Worm (Caenorhabditis elegans) whole organism, L2 larva: ENCODE data around the gene ufm-1.

ENCODE experiments used
- C34F6.9 ChIP-seq: fragments of 150-350 bp; optimal IDR thresholded peaks from 2 replicates; lab custom pipeline; 2014; ENCODE audit warnings: missing biosample characterization, missing genetic modification characterization
- F13H6.1 ChIP-seq: sonication (generic microtip); optimal IDR thresholded peaks from 2 replicates; lab custom pipeline; 2016; ENCODE audit warnings: missing genetic modification characterization, missing compliant biosample characterization
- R02D3.7 ChIP-seq: fragments of 150-350 bp; optimal IDR thresholded peaks from 2 replicates; lab custom pipeline; 2014; ENCODE audit warnings: missing biosample characterization, missing genetic modification characterization
- Y55F3AM.14 ChIP-seq: fragments of 200-800 bp; sonication (Bioruptor generic); optimal IDR thresholded peaks from 2 replicates; lab custom pipeline; 2018; ENCODE audit warnings: mild to moderate bottlenecking, missing genetic modification characterization, missing compliant biosample characterization
- ZK546.5 ChIP-seq: sonication (generic microtip); optimal IDR thresholded peaks from 2 replicates; lab custom pipeline; 2017; ENCODE audit warnings: missing biosample characterization, missing genetic modification characterization
- alr-1 ChIP-seq: fragments of 150-350 bp; optimal IDR thresholded peaks from 2 replicates; lab custom pipeline; 2014; ENCODE audit warnings: missing biosample characterization, missing genetic modification characterization
- aly-2 ChIP-seq: fragments of 150-350 bp; optimal IDR thresholded peaks from 2 replicates; lab custom pipeline; 2014; ENCODE audit warnings: missing biosample characterization, missing genetic modification characterization
- ama-1 ChIP-seq: fragments of 150-350 bp; optimal IDR thresholded peaks from 2 replicates; lab custom pipeline; 2018; ENCODE audit warnings: inconsistent platforms
- blmp-1 ChIP-seq: sonication (generic microtip); optimal IDR thresholded peaks from 2 replicates; lab custom pipeline; 2017; ENCODE audit warnings: missing genetic modification characterization, mild to moderate bottlenecking, missing compliant biosample characterization, antibody characterized with exemption, moderate library complexity; ENCODE audit not compliant: insufficient read depth
- ceh-16 ChIP-seq: fragments of 150-350 bp; optimal IDR thresholded peaks from 2 replicates; lab custom pipeline; 2014; ENCODE audit warnings: missing biosample characterization, missing genetic modification characterization
- ceh-82 ChIP-seq: fragments of 150-350 bp; optimal IDR thresholded peaks from 2 replicates; lab custom pipeline; 2014; ENCODE audit warnings: missing biosample characterization, missing genetic modification characterization
- crh-2 ChIP-seq: sonication (generic microtip); optimal IDR thresholded peaks from 2 replicates; lab custom pipeline; 2017; ENCODE audit warnings: missing biosample characterization, missing genetic modification characterization
- dmd-4 ChIP-seq: sonication (generic microtip); optimal IDR thresholded peaks from 2 replicates; lab custom pipeline; 2017; ENCODE audit warnings: missing biosample characterization, missing genetic modification characterization
- egl-27 ChIP-seq: sonication (generic microtip); optimal IDR thresholded peaks from 3 replicates; lab custom pipeline; 2017; ENCODE audit warnings: missing biosample characterization, missing genetic modification reagents, missing genetic modification characterization
- elt-1 ChIP-seq: fragments of 150-350 bp; optimal IDR thresholded peaks from 2 replicates; lab custom pipeline; 2014; ENCODE audit warnings: missing biosample characterization, missing genetic modification characterization
- elt-3 ChIP-seq: sonication (generic microtip); optimal IDR thresholded peaks from 2 replicates; lab custom pipeline; 2017; ENCODE audit warnings: missing biosample characterization, missing genetic modification characterization
- fos-1 ChIP-seq: fragments of 150-350 bp; optimal IDR thresholded peaks from 2 replicates; lab custom pipeline; 2014; ENCODE audit warnings: missing biosample characterization, missing genetic modification characterization
- gmeb-1 ChIP-seq: fragments of 150-350 bp; optimal IDR thresholded peaks from 2 replicates; lab custom pipeline; 2014; ENCODE audit warnings: missing biosample characterization, missing genetic modification characterization
- lin-11 ChIP-seq: fragments of 150-350 bp; sonication (generic microtip); optimal IDR thresholded peaks from 2 replicates; lab custom pipeline; 2014; ENCODE audit warnings: missing biosample characterization, missing genetic modification characterization, inconsistent platforms, mixed read lengths
- lin-13 ChIP-seq: fragments of 150-350 bp; optimal IDR thresholded peaks from 2 replicates; lab custom pipeline; 2014; ENCODE audit warnings: missing biosample characterization, missing genetic modification reagents, missing genetic modification characterization
- lin-39 ChIP-seq: fragments of 150-350 bp; optimal IDR thresholded peaks from 2 replicates; lab custom pipeline; 2014; ENCODE audit warnings: missing biosample characterization, missing genetic modification reagents, missing genetic modification characterization
- lsy-2 ChIP-seq, 2 experiments: fragments of 150-350 bp in 1 of 2; sonication (generic microtip) in 1 of 2; optimal IDR thresholded peaks; 2 replicates each; lab custom pipeline; 2014 to 2017; ENCODE audit warnings: missing biosample characterization in 2 of 2, missing genetic modification characterization in 2 of 2
- mab-5 ChIP-seq: fragments of 150-350 bp; optimal IDR thresholded peaks from 2 replicates; lab custom pipeline; 2014; ENCODE audit warnings: missing biosample characterization, missing genetic modification characterization
- mbf-1 ChIP-seq: sonication (generic microtip); optimal IDR thresholded peaks from 2 replicates; lab custom pipeline; 2017; ENCODE audit warnings: missing biosample characterization, missing genetic modification characterization
- mdl-1 ChIP-seq, 2 experiments: fragments of 150-350 bp in 1 of 2; sonication (generic microtip) in 1 of 2; optimal IDR thresholded peaks; 2 replicates each; lab custom pipeline; 2017; ENCODE audit warnings: missing biosample characterization in 2 of 2, missing genetic modification characterization in 2 of 2
- nhr-10 ChIP-seq: sonication (generic microtip); optimal IDR thresholded peaks from 2 replicates; lab custom pipeline; 2017; ENCODE audit warnings: missing biosample characterization, missing genetic modification characterization
- nhr-11 ChIP-seq: fragments of 150-350 bp; optimal IDR thresholded peaks from 2 replicates; lab custom pipeline; 2014; ENCODE audit warnings: missing biosample characterization, missing genetic modification characterization
- nhr-12 ChIP-seq: fragments of 150-350 bp; optimal IDR thresholded peaks from 2 replicates; lab custom pipeline; 2014; ENCODE audit warnings: missing biosample characterization, missing genetic modification characterization
- nhr-129 ChIP-seq: fragments of 150-350 bp; optimal IDR thresholded peaks from 2 replicates; lab custom pipeline; 2014; ENCODE audit warnings: missing biosample characterization, missing genetic modification characterization
- nhr-21 ChIP-seq: fragments of 150-350 bp; optimal IDR thresholded peaks from 2 replicates; lab custom pipeline; 2014; ENCODE audit warnings: missing biosample characterization, missing genetic modification characterization
- nhr-23 ChIP-seq: fragments of 150-350 bp; optimal IDR thresholded peaks from 2 replicates; lab custom pipeline; 2014; ENCODE audit warnings: missing biosample characterization, missing genetic modification reagents, missing genetic modification characterization
- nhr-237 ChIP-seq: fragments of 150-350 bp; optimal IDR thresholded peaks from 2 replicates; lab custom pipeline; 2014; ENCODE audit warnings: missing biosample characterization, missing genetic modification characterization
- nhr-25 ChIP-seq: fragments of 150-350 bp; sonication (generic microtip); optimal IDR thresholded peaks from 3 replicates; lab custom pipeline; 2014; ENCODE audit warnings: missing biosample characterization, missing genetic modification characterization
- nhr-6 ChIP-seq: fragments of 150-350 bp; optimal IDR thresholded peaks from 2 replicates; lab custom pipeline; 2014; ENCODE audit warnings: missing biosample characterization, missing genetic modification characterization
- nhr-77 ChIP-seq: fragments of 150-350 bp; optimal IDR thresholded peaks from 2 replicates; lab custom pipeline; 2014; ENCODE audit warnings: missing biosample characterization, missing genetic modification characterization
- peb-1 ChIP-seq: fragments of 150-350 bp; optimal IDR thresholded peaks from 2 replicates; lab custom pipeline; 2014; ENCODE audit warnings: missing biosample characterization, missing genetic modification characterization
- sem-4 ChIP-seq: fragments of 150-350 bp; optimal IDR thresholded peaks from 2 replicates; lab custom pipeline; 2014; ENCODE audit warnings: missing biosample characterization, missing genetic modification reagents, missing genetic modification characterization
- skn-1 ChIP-seq: sonication (generic microtip); optimal IDR thresholded peaks from 2 replicates; lab custom pipeline; 2017; ENCODE audit warnings: missing biosample characterization, missing genetic modification characterization
- sma-3 ChIP-seq: sonication (generic microtip); optimal IDR thresholded peaks from 2 replicates; lab custom pipeline; 2016; ENCODE audit warnings: missing genetic modification reagents, missing genetic modification characterization, missing compliant biosample characterization
- sma-9 ChIP-seq, 2 experiments: fragments of 150-350 bp in 1 of 2; sonication (generic microtip) in 1 of 2; optimal IDR thresholded peaks; 2 replicates each; lab custom pipeline; 2014 to 2016; ENCODE audit warnings: missing genetic modification characterization in 2 of 2, mild to moderate bottlenecking in 1 of 2, missing biosample characterization in 1 of 2, missing compliant biosample characterization in 1 of 2, missing genetic modification reagents in 1 of 2, moderate library complexity in 1 of 2
- snpc-4 ChIP-seq: fragments of 150-350 bp; optimal IDR thresholded peaks from 2 replicates; lab custom pipeline; 2014; ENCODE audit warnings: missing biosample characterization, missing genetic modification characterization
- unc-39 ChIP-seq: fragments of 150-350 bp; optimal IDR thresholded peaks from 2 replicates; lab custom pipeline; 2014; ENCODE audit warnings: missing biosample characterization, missing genetic modification characterization
- unc-55 ChIP-seq: fragments of 150-350 bp; sonication (generic microtip); optimal IDR thresholded peaks from 3 replicates; lab custom pipeline; 2014; ENCODE audit warnings: missing biosample characterization, missing genetic modification reagents, missing genetic modification characterization
- unc-62 ChIP-seq: fragments of 150-350 bp; optimal IDR thresholded peaks from 2 replicates; lab custom pipeline; 2014; ENCODE audit warnings: missing biosample characterization, missing genetic modification reagents, missing genetic modification characterization
- zag-1 ChIP-seq: fragments of 150-350 bp; optimal IDR thresholded peaks from 2 replicates; lab custom pipeline; 2014; ENCODE audit warnings: missing biosample characterization, missing genetic modification characterization
- ztf-1 ChIP-seq: fragments of 200-800 bp; sonication (Bioruptor generic); conservative IDR thresholded peaks from 2 replicates; pipeline ENCODE4 v1.3.6; 2022; ENCODE audit warnings: missing genetic modification characterization, missing compliant biosample characterization
- ztf-11 ChIP-seq: sonication (generic microtip); optimal IDR thresholded peaks from 2 replicates; lab custom pipeline; 2017; ENCODE audit warnings: missing biosample characterization, missing genetic modification characterization
- ztf-4 ChIP-seq: fragments of 150-350 bp; optimal IDR thresholded peaks from 2 replicates; lab custom pipeline; 2014; ENCODE audit warnings: missing biosample characterization, missing genetic modification characterization

ufm-1 gene

ce11 chrIII:7891573-7892306 lies 33.0 kb downstream of the ufm-1 start, which contains the start of the genes ZK688.5 and fahd-1:
TSS of gene ZK688.5 (minus strand) at chrIII:7891623.
TSS of gene fahd-1 (plus strand) at chrIII:7892256.
- TF ChIP-seq R02D3.7 (tag; lab: Kevin White, UChicago) (no peak), snpc-4 (peak; percentile 47), skn-1 (no peak), nhr-11 (no peak), lin-39 (tag; lab: Kevin White, UChicago) (no peak), nhr-129 (tag; lab: Kevin White, UChicago) (peak; percentile 82), mdl-1 (tag; optimal IDR thresholded peaks at IDR 0.05; lab: Kevin White, UChicago) (peak; percentile 52 to 80), nhr-12 (tag; lab: Kevin White, UChicago) (no peak), nhr-6 (tag; lab: Kevin White, UChicago) (no peak), sma-9 (GFP tag; optimal IDR thresholded peaks at IDR 0.05; lab: Kevin White, UChicago) (peak; percentile 84), sma-9 (tag; optimal IDR thresholded peaks at IDR 0.05; lab: Kevin White, UChicago) (no peak), nhr-237 (tag; lab: Kevin White, UChicago) (no peak), ztf-4 (peak; percentile 18), ztf-11 (tag; lab: Kevin White, UChicago) (no peak), nhr-21 (tag; lab: Kevin White, UChicago) (peak; percentile 77), aly-2 (tag; lab: Kevin White, UChicago) (no peak), mab-5 (tag; lab: Kevin White, UChicago) (no peak), mbf-1 (no peak), elt-1 (tag; lab: Kevin White, UChicago) (no peak), ceh-82 (tag; lab: Kevin White, UChicago) (no peak), zag-1 (peak; percentile 16), ztf-1 (GFP tag; lab: Robert Waterston, UW) (no peak), sem-4 (tag; lab: Kevin White, UChicago) (peak; percentile 67), nhr-10 (tag; lab: Kevin White, UChicago) (no peak), unc-55 (GFP tag; lab: Kevin White, UChicago) (peak; percentile 78), lin-13 (GFP tag; lab: Kevin White, UChicago) (peak; percentile 34), lsy-2 (tag; optimal IDR thresholded peaks at IDR 0.05; lab: Kevin White, UChicago) (peak; percentile 60 to 69), ama-1 (lab: Kevin White, UChicago) (peak; percentile 35), ceh-16 (no peak), nhr-25 (tag; lab: Kevin White, UChicago) (peak; percentile 88), crh-2 (tag; lab: Kevin White, UChicago) (peak; percentile 85), egl-27 (tag; lab: Kevin White, UChicago) (peak; percentile 37), alr-1 (no peak), dmd-4 (no peak), Y55F3AM.14 (GFP tag; lab: Kevin White, UChicago) (no peak), nhr-77 (tag; lab: Kevin White, UChicago) (no peak), C34F6.9 (tag; lab: Kevin White, UChicago) (peak; percentile 87), blmp-1 (tag; lab: Kevin White, UChicago) (peak; percentile 87), F13H6.1 (tag; lab: Kevin White, UChicago) (peak; percentile 87), unc-62 (GFP tag; lab: Kevin White, UChicago) (no peak), elt-3 (tag; lab: Kevin White, UChicago) (no peak), fos-1 (tag; lab: Kevin White, UChicago) (peak; percentile 93), gmeb-1 (tag; lab: Kevin White, UChicago) (peak; percentile 65), sma-3 (peak; percentile 70), unc-39 (no peak), lin-11 (tag; lab: Kevin White, UChicago) (no peak), peb-1 (tag; lab: Kevin White, UChicago) (no peak), nhr-23 (tag; lab: Kevin White, UChicago) (no peak), ZK546.5 (tag; lab: Kevin White, UChicago) (no peak)
